Worm (Caenorhabditis elegans): Measurements from ENCODE around the gene C50D2.2.

DNA sequence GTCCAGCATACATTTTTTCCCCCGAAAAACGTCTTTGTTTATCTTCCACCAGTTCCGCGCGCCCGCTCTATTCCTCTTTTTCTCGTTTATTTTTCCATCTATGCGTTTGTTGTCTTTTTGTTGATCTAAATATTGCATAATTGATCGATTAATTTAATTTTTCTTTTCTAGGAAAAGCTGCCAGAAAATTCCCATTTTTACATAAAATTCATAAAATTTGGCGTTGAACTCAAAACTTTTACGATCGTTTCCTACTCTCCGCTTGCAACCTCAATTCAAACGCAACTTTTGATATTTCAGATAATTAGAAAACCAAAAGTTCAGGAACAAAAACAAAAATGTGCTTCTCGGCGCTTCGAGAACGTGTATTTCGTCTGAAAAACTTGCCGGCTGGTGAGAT lies at the start of gene C50D2.2:
- TF ChIP-seq klf-2 (GFP tag; conservative IDR thresholded peaks at IDR 0.05), result no peak
- TF ChIP-seq cog-1 (tag; optimal IDR thresholded peaks at IDR 0.05), result no peak
- TF ChIP-seq flt-1 (GFP tag; IDR thresholded peaks at IDR 0.05), result no peak
- TF ChIP-seq T22C8.4 (GFP tag; IDR thresholded peaks at IDR 0.05), result no peak
- TF ChIP-seq tab-1 (GFP tag; IDR thresholded peaks at IDR 0.05), result no peak
- TF ChIP-seq med-1 (GFP tag; optimal IDR thresholded peaks at IDR 0.05; ENCODE audit: insufficient read depth), result no peak
- TF ChIP-seq ref-1 (GFP tag; conservative IDR thresholded peaks at IDR 0.05), result no peak
- TF ChIP-seq ztf-29 (GFP tag; IDR thresholded peaks at IDR 0.05), result no peak

Measured in whole organism, midembryonic.